Worm (Caenorhabditis elegans) whole organism, L4 larva: ENCODE results near the gene gskl-1.

Experiments
- F10B5.3 ChIP-seq: sonication (generic microtip); optimal IDR thresholded peaks from 2 replicates; lab custom pipeline; 2016; ENCODE audit warnings: mild to moderate bottlenecking, missing genetic modification characterization, missing compliant biosample characterization
- F44E2.7 ChIP-seq: fragments of 200-800 bp; sonication (Bioruptor generic); IDR thresholded peaks from 2 replicates; pipeline ENCODE4 v2.1.2; 2022; ENCODE audit warnings: missing genetic modification characterization, missing compliant biosample characterization
- Y48G9A.11 ChIP-seq: fragments of 200-800 bp; sonication (Bioruptor generic); IDR thresholded peaks from 2 replicates; pipeline ENCODE4 v1.3.6; 2022; ENCODE audit warnings: missing genetic modification reagents, missing genetic modification characterization, missing compliant biosample characterization
- Y75B8A.6 ChIP-seq: fragments of 200-800 bp; sonication (Bioruptor generic); IDR thresholded peaks from 2 replicates; pipeline ENCODE4 v1.3.6; 2022; ENCODE audit warnings: missing genetic modification reagents, missing genetic modification characterization, missing compliant biosample characterization
- ZK337.2 ChIP-seq: fragments of 200-800 bp; sonication (Bioruptor generic); IDR thresholded peaks from 2 replicates; pipeline ENCODE4 v1.3.6; 2022; ENCODE audit warnings: missing genetic modification reagents, missing genetic modification characterization, missing compliant biosample characterization
- ama-1 ChIP-seq: fragments of 150-350 bp; optimal IDR thresholded peaks from 2 replicates; lab custom pipeline; 2014; ENCODE audit warnings: inconsistent platforms, mixed read lengths
- arid-1 ChIP-seq: fragments of 200-800 bp; sonication (Bioruptor generic); conservative IDR thresholded peaks from 2 replicates; pipeline ENCODE4 v1.3.6; 2022; ENCODE audit warnings: missing genetic modification reagents, missing genetic modification characterization, missing compliant biosample characterization
- ceh-32 ChIP-seq: sonication (generic microtip); optimal IDR thresholded peaks from 2 replicates; lab custom pipeline; 2016; ENCODE audit warnings: mild to moderate bottlenecking, missing genetic modification characterization, missing compliant biosample characterization; ENCODE audit not compliant: poor library complexity
- ceh-82 ChIP-seq: sonication (generic microtip); optimal IDR thresholded peaks from 2 replicates; lab custom pipeline; 2017; ENCODE audit warnings: missing biosample characterization, missing genetic modification characterization
- ces-1 ChIP-seq: fragments of 150-350 bp; sonication (generic microtip); optimal IDR thresholded peaks from 4 replicates; lab custom pipeline; 2014; ENCODE audit warnings: missing biosample characterization, missing genetic modification reagents, missing genetic modification characterization
- ctbp-1 ChIP-seq: fragments of 200-800 bp; sonication (Bioruptor generic); IDR thresholded peaks from 2 replicates; pipeline ENCODE4 v1.3.6; 2022; ENCODE audit warnings: missing genetic modification reagents, missing genetic modification characterization, missing compliant biosample characterization
- daf-16 ChIP-seq, 3 experiments: sonication (generic microtip); optimal IDR thresholded peaks; 2 replicates each; lab custom pipeline; 2016 to 2017; ENCODE audit warnings: missing genetic modification characterization in 3 of 3, missing genetic modification reagents in 3 of 3, mild to moderate bottlenecking in 2 of 3, missing compliant biosample characterization in 2 of 3, missing biosample characterization in 1 of 3, moderate library complexity in 1 of 3
- daf-19 ChIP-seq: fragments of 200-800 bp; sonication (Bioruptor generic); conservative IDR thresholded peaks from 2 replicates; pipeline ENCODE4 v1.3.6; 2022; ENCODE audit warnings: missing genetic modification characterization, missing compliant biosample characterization
- daf-8 ChIP-seq: fragments of 200-800 bp; sonication (Bioruptor generic); IDR thresholded peaks from 2 replicates; pipeline ENCODE4 v1.3.6; 2022; ENCODE audit warnings: missing genetic modification characterization, missing compliant biosample characterization
- dmd-8 ChIP-seq: fragments of 200-800 bp; sonication (Bioruptor generic); IDR thresholded peaks from 2 replicates; pipeline ENCODE4 v1.3.6; 2022; ENCODE audit warnings: missing genetic modification characterization, missing compliant biosample characterization
- dpl-1 ChIP-seq: fragments of 150-350 bp; optimal IDR thresholded peaks from 2 replicates; lab custom pipeline; 2014; ENCODE audit warnings: missing biosample characterization, missing genetic modification reagents, missing genetic modification characterization
- duxl-1 ChIP-seq: sonication (generic microtip); optimal IDR thresholded peaks from 2 replicates; lab custom pipeline; 2016; ENCODE audit warnings: mild to moderate bottlenecking, missing genetic modification characterization, moderate library complexity, missing compliant biosample characterization; ENCODE audit not compliant: poor library complexity
- egl-27 ChIP-seq: sonication (generic microtip); optimal IDR thresholded peaks from 3 replicates; lab custom pipeline; 2017; ENCODE audit warnings: missing biosample characterization, missing genetic modification reagents, missing genetic modification characterization
- fkh-10 ChIP-seq: fragments of 150-350 bp; optimal IDR thresholded peaks from 2 replicates; lab custom pipeline; 2014; ENCODE audit warnings: missing biosample characterization, missing genetic modification reagents, missing genetic modification characterization
- hif-1 ChIP-seq, 2 experiments: sonication (generic microtip); optimal IDR thresholded peaks; 2 replicates each; lab custom pipeline; 2016 to 2017; ENCODE audit warnings: missing compliant biosample characterization in 2 of 2, missing genetic modification characterization in 2 of 2, missing genetic modification reagents in 2 of 2, missing genotype in 2 of 2, mild to moderate bottlenecking in 1 of 2
- hlh-11 ChIP-seq: fragments of 200-800 bp; sonication (Bioruptor generic); optimal IDR thresholded peaks from 2 replicates; lab custom pipeline; 2018; ENCODE audit warnings: mild to moderate bottlenecking, missing genetic modification characterization, missing compliant biosample characterization
- lin-1 ChIP-seq: fragments of 200-800 bp; sonication (Bioruptor generic); IDR thresholded peaks from 2 replicates; pipeline ENCODE4 v1.3.6; 2022; ENCODE audit warnings: missing genetic modification reagents, missing genetic modification characterization, missing compliant biosample characterization
- lin-29 ChIP-seq: fragments of 200-800 bp; sonication (Bioruptor generic); IDR thresholded peaks from 2 replicates; pipeline ENCODE4 v1.3.6; 2022; ENCODE audit warnings: missing genetic modification reagents, missing genetic modification characterization, missing compliant biosample characterization
- lir-3 ChIP-seq: sonication (generic microtip); optimal IDR thresholded peaks from 2 replicates; lab custom pipeline; 2016; ENCODE audit warnings: mild to moderate bottlenecking, missing genetic modification characterization, missing compliant biosample characterization
- lsy-2 ChIP-seq, 2 experiments: fragments of 150-350 bp in 1 of 2; sonication (generic microtip) in 1 of 2; optimal IDR thresholded peaks; 2 replicates each; lab custom pipeline; 2014 to 2017; ENCODE audit warnings: missing biosample characterization in 2 of 2, missing genetic modification characterization in 2 of 2
- mdl-1 ChIP-seq, 2 experiments: fragments of 150-350 bp in 1 of 2; sonication (generic microtip) in 1 of 2; optimal IDR thresholded peaks; 2 replicates each; lab custom pipeline; 2014 to 2017; ENCODE audit warnings: missing biosample characterization in 2 of 2, missing genetic modification characterization in 2 of 2
- mes-2 ChIP-seq: sonication (generic microtip); optimal IDR thresholded peaks from 2 replicates; lab custom pipeline; 2016; ENCODE audit warnings: missing genotype, mild to moderate bottlenecking, missing genetic modification characterization, missing compliant biosample characterization; ENCODE audit not compliant: poor library complexity, severe bottlenecking
- mxl-2 ChIP-seq: fragments of 200-800 bp; sonication (Bioruptor generic); conservative IDR thresholded peaks from 2 replicates; pipeline ENCODE4 v1.3.6; 2022; ENCODE audit warnings: missing genetic modification reagents, missing genetic modification characterization, missing compliant biosample characterization
- nhr-102 ChIP-seq: sonication (generic microtip); optimal IDR thresholded peaks from 2 replicates; lab custom pipeline; 2016; ENCODE audit warnings: mild to moderate bottlenecking, missing genetic modification characterization, moderate library complexity, missing compliant biosample characterization
- nhr-11 ChIP-seq: fragments of 150-350 bp; optimal IDR thresholded peaks from 2 replicates; lab custom pipeline; 2014; ENCODE audit warnings: missing biosample characterization, missing genetic modification characterization
- nhr-111 ChIP-seq: fragments of 200-800 bp; sonication (Bioruptor generic); optimal IDR thresholded peaks from 2 replicates; lab custom pipeline; 2018; ENCODE audit warnings: mild to moderate bottlenecking, missing genetic modification characterization, missing compliant biosample characterization
- nhr-25 ChIP-seq: sonication (generic microtip); optimal IDR thresholded peaks from 2 replicates; lab custom pipeline; 2017; ENCODE audit warnings: missing genetic modification characterization, mild to moderate bottlenecking, missing compliant biosample characterization, antibody characterized with exemption, moderate library complexity, borderline replicate concordance; ENCODE audit not compliant: insufficient read depth
- nhr-28 ChIP-seq: fragments of 150-350 bp; optimal IDR thresholded peaks from 2 replicates; lab custom pipeline; 2014; ENCODE audit warnings: missing biosample characterization, missing genetic modification characterization
- nhr-48 ChIP-seq: sonication (generic microtip); optimal IDR thresholded peaks from 2 replicates; lab custom pipeline; 2016; ENCODE audit warnings: mild to moderate bottlenecking, missing genetic modification characterization, missing compliant biosample characterization
- nhr-76 ChIP-seq: fragments of 150-350 bp; optimal IDR thresholded peaks from 2 replicates; lab custom pipeline; 2014; ENCODE audit warnings: missing biosample characterization, missing genetic modification characterization
- nhr-77 ChIP-seq: fragments of 150-350 bp; optimal IDR thresholded peaks from 2 replicates; lab custom pipeline; 2014; ENCODE audit warnings: missing biosample characterization, missing genetic modification characterization
- pha-4 ChIP-seq, 2 experiments: fragments of 150-350 bp in 1 of 2; fragments of 200-800 bp in 1 of 2; sonication (Bioruptor generic) in 1 of 2; IDR thresholded peaks in 1 of 2; optimal IDR thresholded peaks in 1 of 2; 2 replicates each; pipeline versions ENCODE4 v1.3.6 to Lab custom; 2014 to 2022; ENCODE audit warnings: missing genetic modification characterization in 2 of 2, missing genetic modification reagents in 2 of 2, missing biosample characterization in 1 of 2, missing compliant biosample characterization in 1 of 2
- php-3 ChIP-seq: fragments of 200-800 bp; sonication (Bioruptor generic); IDR thresholded peaks from 2 replicates; pipeline ENCODE4 v1.3.6; 2022; ENCODE audit warnings: missing genetic modification reagents, missing genetic modification characterization, missing compliant biosample characterization
- pqm-1 ChIP-seq: sonication (generic microtip); optimal IDR thresholded peaks from 2 replicates; lab custom pipeline; 2017; ENCODE audit warnings: missing biosample characterization, missing genetic modification characterization
- saeg-2 ChIP-seq: fragments of 200-800 bp; sonication (Bioruptor generic); IDR thresholded peaks from 2 replicates; pipeline ENCODE4 v1.3.6; 2022; ENCODE audit warnings: missing genetic modification reagents, missing genetic modification characterization, missing compliant biosample characterization
- sdz-12 ChIP-seq: fragments of 200-800 bp; sonication (Bioruptor generic); optimal IDR thresholded peaks from 2 replicates; lab custom pipeline; 2018; ENCODE audit warnings: mild to moderate bottlenecking, missing genetic modification characterization, missing compliant biosample characterization
- set-16 ChIP-seq: fragments of 200-800 bp; sonication (Bioruptor generic); IDR thresholded peaks from 2 replicates; pipeline ENCODE4 v1.3.6; 2022; ENCODE audit warnings: missing genetic modification reagents, missing genetic modification characterization, missing compliant biosample characterization
- spr-1 ChIP-seq: sonication (generic microtip); optimal IDR thresholded peaks from 2 replicates; lab custom pipeline; 2016; ENCODE audit warnings: mild to moderate bottlenecking, missing genetic modification characterization, missing compliant biosample characterization
- tra-1 ChIP-seq: fragments of 200-800 bp; sonication (Bioruptor generic); IDR thresholded peaks from 2 replicates; pipeline ENCODE4 v1.3.6; 2022; ENCODE audit warnings: missing genetic modification reagents, missing genetic modification characterization, missing compliant biosample characterization
- unc-62 ChIP-seq, 3 experiments: fragments of 150-350 bp in 1 of 3; sonication (generic microtip); optimal IDR thresholded peaks in 2 of 3; peaks in 1 of 3; 1 replicate in 1 of 3; 2 replicates in 2 of 3; lab custom pipeline; 2014 to 2017; ENCODE audit warnings: missing biosample characterization in 3 of 3, missing genetic modification characterization in 3 of 3, missing genetic modification reagents in 3 of 3, missing genotype in 1 of 3
- zfp-2 ChIP-seq: sonication (generic microtip); optimal IDR thresholded peaks from 2 replicates; lab custom pipeline; 2016; ENCODE audit warnings: mild to moderate bottlenecking, missing genetic modification characterization, missing compliant biosample characterization
- zfp-3 ChIP-seq: fragments of 200-800 bp; sonication (Bioruptor generic); conservative IDR thresholded peaks from 2 replicates; pipeline ENCODE4 v1.3.6; 2022; ENCODE audit warnings: missing genetic modification reagents, missing genetic modification characterization, missing compliant biosample characterization

gskl-1 gene

DNA sequence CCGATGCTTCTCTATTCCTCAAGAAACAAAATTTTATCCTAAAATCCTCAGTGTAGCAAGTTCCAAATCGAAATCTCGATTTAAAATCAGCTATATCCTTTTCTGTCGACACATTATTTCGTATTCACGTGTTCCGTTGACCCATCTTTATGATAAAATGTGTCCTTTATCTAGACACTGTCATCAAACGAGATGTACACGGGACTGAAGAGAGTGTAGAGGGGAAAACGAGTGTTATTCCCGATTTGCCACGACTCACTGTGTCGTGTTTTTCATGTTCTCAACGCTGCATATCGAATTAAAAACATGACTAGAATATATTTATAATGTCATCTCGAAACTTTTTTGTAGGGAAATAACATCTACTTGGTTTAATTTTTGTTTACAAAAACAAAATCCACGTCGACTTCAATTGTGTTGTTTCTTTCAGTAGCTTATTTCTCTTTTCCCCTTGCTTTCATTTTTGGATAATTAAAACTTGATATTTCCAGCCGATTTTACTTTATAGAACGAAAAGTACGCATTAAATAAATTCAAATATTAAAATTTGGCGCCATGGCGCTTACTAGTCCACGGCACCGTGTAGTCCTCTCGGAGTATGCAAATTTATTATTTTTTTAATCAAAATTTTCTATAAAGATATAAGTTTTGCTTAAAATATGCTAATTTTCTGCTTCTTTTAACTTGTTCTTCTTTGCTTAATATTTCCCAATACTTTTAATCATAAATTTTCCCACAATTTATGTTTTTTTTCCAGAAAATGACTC, 21.4 kb upstream of the gskl-1 start, which contains the start of gene metr-1 (continued):
- TF ChIP-seq F10B5.3 (tag; lab: Kevin White, UChicago), result no peak
- TF ChIP-seq lin-1 (GFP tag; lab: Robert Waterston, UW), result no peak
- TF ChIP-seq ceh-82 (tag; lab: Kevin White, UChicago), result no peak
- TF ChIP-seq dmd-8 (GFP tag; lab: Robert Waterston, UW), result no peak
- peak; percentile 89 for TF ChIP-seq mes-2 (tag; lab: Kevin White, UChicago)
- TF ChIP-seq Y75B8A.6, result no peak
- no peak for TF ChIP-seq duxl-1 (tag; lab: Kevin White, UChicago)
- TF ChIP-seq arid-1, result no peak
- TF ChIP-seq daf-16 (GFP tag; optimal IDR thresholded peaks at IDR 0.05; lab: Kevin White, UChicago), result no peak
- TF ChIP-seq daf-16 (tag; optimal IDR thresholded peaks at IDR 0.05; lab: Kevin White, UChicago), result peak; percentile 63
- TF ChIP-seq nhr-102 (tag; lab: Kevin White, UChicago), result no peak
- TF ChIP-seq hif-1 (tag; optimal IDR thresholded peaks at IDR 0.05; lab: Kevin White, UChicago), result no peak
- no peak for TF ChIP-seq saeg-2
- peak in 1 of 2 experiments; percentile 41 for TF ChIP-seq mdl-1 (tag; optimal IDR thresholded peaks at IDR 0.05; lab: Kevin White, UChicago)
- no peak for TF ChIP-seq set-16 (GFP tag; lab: Robert Waterston, UW)
- TF ChIP-seq ama-1 (lab: Kevin White, UChicago), result no peak
- no peak for TF ChIP-seq mxl-2 (GFP tag; lab: Robert Waterston, UW)
- no peak for TF ChIP-seq Y48G9A.11 (GFP tag; lab: Robert Waterston, UW)
- TF ChIP-seq daf-8, result no peak
- TF ChIP-seq php-3 (GFP tag; lab: Robert Waterston, UW), result no peak
- no peak for TF ChIP-seq lin-29 (GFP tag; lab: Robert Waterston, UW)
- no peak for TF ChIP-seq nhr-25 (tag; lab: Kevin White, UChicago)
- no peak for TF ChIP-seq lir-3 (tag; lab: Kevin White, UChicago)
- TF ChIP-seq nhr-76, result no peak
- TF ChIP-seq nhr-111 (GFP tag; lab: Kevin White, UChicago), result no peak
- TF ChIP-seq spr-1 (tag; lab: Kevin White, UChicago), result no peak
- TF ChIP-seq tra-1, result no peak
- no peak for TF ChIP-seq zfp-2 (tag; lab: Kevin White, UChicago)
- TF ChIP-seq zfp-3, result no peak
- no peak for TF ChIP-seq nhr-11 (tag; lab: Kevin White, UChicago)
- TF ChIP-seq hlh-11, result peak; percentile 60
- TF ChIP-seq ctbp-1 (GFP tag; lab: Robert Waterston, UW), result no peak
- TF ChIP-seq sdz-12, result no peak
- no peak for TF ChIP-seq daf-19 (GFP tag; lab: Robert Waterston, UW)
- no peak for TF ChIP-seq pha-4 (GFP tag; IDR thresholded peaks at IDR 0.05; lab: Robert Waterston, UW)
- TF ChIP-seq pha-4 (tag; optimal IDR thresholded peaks at IDR 0.05; lab: Kevin White, UChicago), result no peak
- TF ChIP-seq ceh-32 (tag; lab: Kevin White, UChicago), result no peak
- no peak for TF ChIP-seq nhr-48 (tag; lab: Kevin White, UChicago)
- no peak for TF ChIP-seq egl-27 (tag; lab: Kevin White, UChicago)
- TF ChIP-seq lsy-2 (tag; optimal IDR thresholded peaks at IDR 0.05; lab: Kevin White, UChicago), result peak in 1 of 2 experiments; percentile 55
- peak in 1 of 2 experiments; percentile 28 for TF ChIP-seq unc-62 (GFP tag; optimal IDR thresholded peaks at IDR 0.05 in 1 of 2; lab: Kevin White, UChicago)
- no peak for TF ChIP-seq unc-62 (tag; optimal IDR thresholded peaks at IDR 0.05; lab: Kevin White, UChicago)
- TF ChIP-seq F44E2.7 (GFP tag; lab: Robert Waterston, UW), result no peak
- TF ChIP-seq ces-1, result no peak
- TF ChIP-seq fkh-10, result no peak
- peak; percentile 32 for TF ChIP-seq nhr-28 (tag; lab: Kevin White, UChicago)
- no peak for TF ChIP-seq pqm-1 (tag; lab: Kevin White, UChicago)
- TF ChIP-seq dpl-1, result peak; percentile 83
- TF ChIP-seq ZK337.2 (GFP tag; lab: Robert Waterston, UW), result 0 out of 2 replicates have a peak, but pooled peaks have one; percentile 34
- no peak for TF ChIP-seq nhr-77 (tag; lab: Kevin White, UChicago)
